Fruit fly (Drosophila melanogaster) whole organism, pupa: ENCODE results near the gene CG3176.

Experiments
- CG10348 ChIP-seq: fragments of 200-800 bp; sonication (Bioruptor generic); IDR thresholded peaks from 2 replicates; pipeline ENCODE4 v1.3.6; 2022; ENCODE audit warnings: missing biosample characterization, missing genetic modification characterization
- CG12605 ChIP-seq: fragments of 200-800 bp; sonication (Bioruptor generic); IDR thresholded peaks from 2 replicates; pipeline ENCODE4 v1.3.6; 2022; ENCODE audit warnings: missing biosample characterization, missing genetic modification characterization
- CG13204 ChIP-seq: fragments of 200-800 bp; sonication (Bioruptor generic); optimal IDR thresholded peaks from 2 replicates; lab custom pipeline; 2018; ENCODE audit warnings: missing biosample characterization, mild to moderate bottlenecking, missing genetic modification characterization, moderate library complexity
- CG34367 ChIP-seq: fragments of 200-800 bp; sonication (Bioruptor generic); optimal IDR thresholded peaks from 2 replicates; lab custom pipeline; 2018; ENCODE audit warnings: missing biosample characterization, mild to moderate bottlenecking, missing genetic modification characterization
- CG4496 ChIP-seq: fragments of 200-800 bp; sonication (Bioruptor generic); IDR thresholded peaks from 3 replicates; pipeline ENCODE4 v1.3.6; 2022; ENCODE audit warnings: missing biosample characterization, missing genetic modification characterization
- CG8159 ChIP-seq: fragments of 200-800 bp; sonication (Bioruptor generic); optimal IDR thresholded peaks from 3 replicates; lab custom pipeline; 2018; ENCODE audit warnings: missing biosample characterization, mild to moderate bottlenecking, missing genetic modification characterization, moderate library complexity
- CG8301 ChIP-seq: fragments of 200-800 bp; sonication (Bioruptor generic); optimal IDR thresholded peaks from 2 replicates; lab custom pipeline; 2018; ENCODE audit warnings: missing biosample characterization, mild to moderate bottlenecking, missing genetic modification characterization
- EcR ChIP-seq: fragments of 200-800 bp; sonication (Bioruptor generic); optimal IDR thresholded peaks from 3 replicates; lab custom pipeline; 2019; ENCODE audit warnings: missing biosample characterization, missing genetic modification characterization, mild to moderate bottlenecking, moderate library complexity, missing genetic modification reagents
- Ets98B ChIP-seq: fragments of 200-800 bp; sonication (Bioruptor generic); IDR thresholded peaks from 2 replicates; pipeline ENCODE4 v1.3.6; 2022; ENCODE audit warnings: missing biosample characterization, missing genetic modification characterization
- Pif1B ChIP-seq: fragments of 200-800 bp; sonication (Bioruptor generic); optimal IDR thresholded peaks from 3 replicates; lab custom pipeline; 2016; ENCODE audit warnings: missing biosample characterization, missing genetic modification characterization
- gl ChIP-seq: fragments of 200-800 bp; sonication (Bioruptor generic); optimal IDR thresholded peaks from 2 replicates; lab custom pipeline; 2018; ENCODE audit warnings: missing biosample characterization, mild to moderate bottlenecking, missing genetic modification characterization

DNA sequence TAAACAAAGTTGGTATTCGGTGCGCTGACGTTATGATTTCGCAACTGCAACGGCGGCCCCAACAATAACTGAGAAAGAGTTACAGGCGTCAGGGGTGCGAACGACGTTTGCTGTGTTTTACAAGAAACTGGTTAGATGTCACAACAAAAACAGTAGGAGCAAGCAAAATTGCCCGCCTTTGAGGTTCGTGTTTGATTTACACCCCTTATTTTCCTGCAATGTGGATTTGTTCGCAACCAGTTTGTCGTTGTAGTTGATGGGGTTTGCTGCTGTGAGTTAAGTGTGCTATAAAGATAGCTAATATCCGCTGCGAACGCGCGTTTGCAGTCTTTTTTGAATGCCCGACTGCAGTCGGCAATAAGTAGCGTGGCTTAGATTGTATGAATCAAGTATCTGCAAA is 16.8 kb downstream of the CG3176 start:
- TF ChIP-seq CG13204 (GFP tag; lab: Kevin White, UChicago) (no peak), CG4496 (GFP tag; lab: Robert Waterston, UW) (0 out of 3 replicates have a peak, but pooled peaks have one; percentile 21), CG8301 (no peak), EcR (GFP tag; lab: Kevin White, UChicago) (no peak), CG12605 (no peak), gl (no peak), CG34367 (tag; lab: Kevin White, UChicago) (no peak), CG8159 (tag; lab: Kevin White, UChicago) (no peak), Ets98B (GFP tag; lab: Robert Waterston, UW) (no peak), CG10348 (no peak), Pif1B (GFP tag; lab: Kevin White, UChicago) (no peak)
